Worm (Caenorhabditis elegans) whole organism, L2 larva: Measurements from ENCODE around the gene far-5.
A peak's percentile ranks its signal among the peaks of the same experiment; 100 is the strongest.

Experiments used
- C34F6.9 ChIP-seq: fragments of 150-350 bp; optimal IDR thresholded peaks from 2 replicates; lab custom pipeline; 2014; ENCODE audit warnings: missing biosample characterization, missing genetic modification characterization
- F13H6.1 ChIP-seq: sonication (generic microtip); optimal IDR thresholded peaks from 2 replicates; lab custom pipeline; 2016; ENCODE audit warnings: missing genetic modification characterization, missing compliant biosample characterization
- R02D3.7 ChIP-seq: fragments of 150-350 bp; optimal IDR thresholded peaks from 2 replicates; lab custom pipeline; 2014; ENCODE audit warnings: missing biosample characterization, missing genetic modification characterization
- Y55F3AM.14 ChIP-seq: fragments of 200-800 bp; sonication (Bioruptor generic); optimal IDR thresholded peaks from 2 replicates; lab custom pipeline; 2018; ENCODE audit warnings: mild to moderate bottlenecking, missing genetic modification characterization, missing compliant biosample characterization
- alr-1 ChIP-seq: fragments of 150-350 bp; optimal IDR thresholded peaks from 2 replicates; lab custom pipeline; 2014; ENCODE audit warnings: missing biosample characterization, missing genetic modification characterization
- aly-2 ChIP-seq: fragments of 150-350 bp; optimal IDR thresholded peaks from 2 replicates; lab custom pipeline; 2014; ENCODE audit warnings: missing biosample characterization, missing genetic modification characterization
- ama-1 ChIP-seq: fragments of 150-350 bp; optimal IDR thresholded peaks from 2 replicates; lab custom pipeline; 2018; ENCODE audit warnings: inconsistent platforms
- ceh-16 ChIP-seq: fragments of 150-350 bp; optimal IDR thresholded peaks from 2 replicates; lab custom pipeline; 2014; ENCODE audit warnings: missing biosample characterization, missing genetic modification characterization
- ceh-82 ChIP-seq: fragments of 150-350 bp; optimal IDR thresholded peaks from 2 replicates; lab custom pipeline; 2014; ENCODE audit warnings: missing biosample characterization, missing genetic modification characterization
- crh-2 ChIP-seq: sonication (generic microtip); optimal IDR thresholded peaks from 2 replicates; lab custom pipeline; 2017; ENCODE audit warnings: missing biosample characterization, missing genetic modification characterization
- dmd-4 ChIP-seq: sonication (generic microtip); optimal IDR thresholded peaks from 2 replicates; lab custom pipeline; 2017; ENCODE audit warnings: missing biosample characterization, missing genetic modification characterization
- egl-27 ChIP-seq: sonication (generic microtip); optimal IDR thresholded peaks from 3 replicates; lab custom pipeline; 2017; ENCODE audit warnings: missing biosample characterization, missing genetic modification reagents, missing genetic modification characterization
- elt-1 ChIP-seq: fragments of 150-350 bp; optimal IDR thresholded peaks from 2 replicates; lab custom pipeline; 2014; ENCODE audit warnings: missing biosample characterization, missing genetic modification characterization
- elt-3 ChIP-seq: sonication (generic microtip); optimal IDR thresholded peaks from 2 replicates; lab custom pipeline; 2017; ENCODE audit warnings: missing biosample characterization, missing genetic modification characterization
- fos-1 ChIP-seq: fragments of 150-350 bp; optimal IDR thresholded peaks from 2 replicates; lab custom pipeline; 2014; ENCODE audit warnings: missing biosample characterization, missing genetic modification characterization
- gmeb-1 ChIP-seq: fragments of 150-350 bp; optimal IDR thresholded peaks from 2 replicates; lab custom pipeline; 2014; ENCODE audit warnings: missing biosample characterization, missing genetic modification characterization
- lin-11 ChIP-seq: fragments of 150-350 bp; sonication (generic microtip); optimal IDR thresholded peaks from 2 replicates; lab custom pipeline; 2014; ENCODE audit warnings: missing biosample characterization, missing genetic modification characterization, inconsistent platforms, mixed read lengths
- lin-13 ChIP-seq: fragments of 150-350 bp; optimal IDR thresholded peaks from 2 replicates; lab custom pipeline; 2014; ENCODE audit warnings: missing biosample characterization, missing genetic modification reagents, missing genetic modification characterization
- lin-39 ChIP-seq: fragments of 150-350 bp; optimal IDR thresholded peaks from 2 replicates; lab custom pipeline; 2014; ENCODE audit warnings: missing biosample characterization, missing genetic modification reagents, missing genetic modification characterization
- mab-5 ChIP-seq: fragments of 150-350 bp; optimal IDR thresholded peaks from 2 replicates; lab custom pipeline; 2014; ENCODE audit warnings: missing biosample characterization, missing genetic modification characterization
- mbf-1 ChIP-seq: sonication (generic microtip); optimal IDR thresholded peaks from 2 replicates; lab custom pipeline; 2017; ENCODE audit warnings: missing biosample characterization, missing genetic modification characterization
- mdl-1 ChIP-seq, 2 experiments: fragments of 150-350 bp in 1 of 2; sonication (generic microtip) in 1 of 2; optimal IDR thresholded peaks; 2 replicates each; lab custom pipeline; 2017; ENCODE audit warnings: missing biosample characterization in 2 of 2, missing genetic modification characterization in 2 of 2
- nhr-10 ChIP-seq: sonication (generic microtip); optimal IDR thresholded peaks from 2 replicates; lab custom pipeline; 2017; ENCODE audit warnings: missing biosample characterization, missing genetic modification characterization
- nhr-21 ChIP-seq: fragments of 150-350 bp; optimal IDR thresholded peaks from 2 replicates; lab custom pipeline; 2014; ENCODE audit warnings: missing biosample characterization, missing genetic modification characterization
- nhr-23 ChIP-seq: fragments of 150-350 bp; optimal IDR thresholded peaks from 2 replicates; lab custom pipeline; 2014; ENCODE audit warnings: missing biosample characterization, missing genetic modification reagents, missing genetic modification characterization
- nhr-237 ChIP-seq: fragments of 150-350 bp; optimal IDR thresholded peaks from 2 replicates; lab custom pipeline; 2014; ENCODE audit warnings: missing biosample characterization, missing genetic modification characterization
- nhr-25 ChIP-seq: fragments of 150-350 bp; sonication (generic microtip); optimal IDR thresholded peaks from 3 replicates; lab custom pipeline; 2014; ENCODE audit warnings: missing biosample characterization, missing genetic modification characterization
- nhr-6 ChIP-seq: fragments of 150-350 bp; optimal IDR thresholded peaks from 2 replicates; lab custom pipeline; 2014; ENCODE audit warnings: missing biosample characterization, missing genetic modification characterization
- nhr-77 ChIP-seq: fragments of 150-350 bp; optimal IDR thresholded peaks from 2 replicates; lab custom pipeline; 2014; ENCODE audit warnings: missing biosample characterization, missing genetic modification characterization
- sem-4 ChIP-seq: fragments of 150-350 bp; optimal IDR thresholded peaks from 2 replicates; lab custom pipeline; 2014; ENCODE audit warnings: missing biosample characterization, missing genetic modification reagents, missing genetic modification characterization
- skn-1 ChIP-seq: sonication (generic microtip); optimal IDR thresholded peaks from 2 replicates; lab custom pipeline; 2017; ENCODE audit warnings: missing biosample characterization, missing genetic modification characterization
- sma-3 ChIP-seq: sonication (generic microtip); optimal IDR thresholded peaks from 2 replicates; lab custom pipeline; 2016; ENCODE audit warnings: missing genetic modification reagents, missing genetic modification characterization, missing compliant biosample characterization
- sma-9 ChIP-seq, 2 experiments: fragments of 150-350 bp in 1 of 2; sonication (generic microtip) in 1 of 2; optimal IDR thresholded peaks; 2 replicates each; lab custom pipeline; 2014 to 2016; ENCODE audit warnings: missing genetic modification characterization in 2 of 2, mild to moderate bottlenecking in 1 of 2, missing biosample characterization in 1 of 2, missing compliant biosample characterization in 1 of 2, missing genetic modification reagents in 1 of 2, moderate library complexity in 1 of 2
- snpc-4 ChIP-seq: fragments of 150-350 bp; optimal IDR thresholded peaks from 2 replicates; lab custom pipeline; 2014; ENCODE audit warnings: missing biosample characterization, missing genetic modification characterization
- unc-39 ChIP-seq: fragments of 150-350 bp; optimal IDR thresholded peaks from 2 replicates; lab custom pipeline; 2014; ENCODE audit warnings: missing biosample characterization, missing genetic modification characterization
- unc-62 ChIP-seq: fragments of 150-350 bp; optimal IDR thresholded peaks from 2 replicates; lab custom pipeline; 2014; ENCODE audit warnings: missing biosample characterization, missing genetic modification reagents, missing genetic modification characterization
- zag-1 ChIP-seq: fragments of 150-350 bp; optimal IDR thresholded peaks from 2 replicates; lab custom pipeline; 2014; ENCODE audit warnings: missing biosample characterization, missing genetic modification characterization
- ztf-4 ChIP-seq: fragments of 150-350 bp; optimal IDR thresholded peaks from 2 replicates; lab custom pipeline; 2014; ENCODE audit warnings: missing biosample characterization, missing genetic modification characterization

far-5 gene

ce11 chrV:13011904-13012303 is 16.5 kb downstream of the far-5 start:
- TF ChIP-seq alr-1 (no peak), unc-39 (no peak), ztf-4 (tag; lab: Kevin White, UChicago) (no peak), snpc-4 (tag; lab: Kevin White, UChicago) (no peak), mab-5 (tag; lab: Kevin White, UChicago) (no peak), mbf-1 (tag; lab: Kevin White, UChicago) (no peak), lin-11 (no peak), nhr-23 (no peak), unc-62 (no peak), lin-13 (GFP tag; lab: Kevin White, UChicago) (no peak), elt-3 (tag; lab: Kevin White, UChicago) (no peak), nhr-10 (no peak), sma-9 (GFP tag; optimal IDR thresholded peaks at IDR 0.05; lab: Kevin White, UChicago) (peak; percentile 78), sma-9 (tag; optimal IDR thresholded peaks at IDR 0.05; lab: Kevin White, UChicago) (no peak), Y55F3AM.14 (no peak), crh-2 (tag; lab: Kevin White, UChicago) (peak; percentile 92), elt-1 (tag; lab: Kevin White, UChicago) (no peak), nhr-237 (tag; lab: Kevin White, UChicago) (no peak), zag-1 (tag; lab: Kevin White, UChicago) (no peak), skn-1 (tag; lab: Kevin White, UChicago) (no peak), egl-27 (tag; lab: Kevin White, UChicago) (no peak), dmd-4 (tag; lab: Kevin White, UChicago) (no peak), nhr-25 (tag; lab: Kevin White, UChicago) (no peak), aly-2 (tag; lab: Kevin White, UChicago) (no peak), C34F6.9 (no peak), gmeb-1 (tag; lab: Kevin White, UChicago) (peak; percentile 22), sem-4 (no peak), R02D3.7 (tag; lab: Kevin White, UChicago) (no peak), ceh-16 (tag; lab: Kevin White, UChicago) (no peak), ceh-82 (no peak), lin-39 (tag; lab: Kevin White, UChicago) (no peak), F13H6.1 (peak; percentile 42), fos-1 (tag; lab: Kevin White, UChicago) (peak; percentile 28)

- TF ChIP-seq gmeb-1 (tag; lab: Kevin White, UChicago) = no peak
- TF ChIP-seq, all 48 proteins: peak for 0
Observed at ce11 chrV:13013158-13013557, 17.8 kb downstream of the far-5 start, which contains the start of gene try-10. try-10 (minus strand) TSS chrV:13013258.

ce11 chrV:13013844-13014243 is 18.5 kb downstream of the far-5 start, which contains the start of gene F15B9.6:
F15B9.6 (plus strand) TSS chrV:13014144.
- TF ChIP-seq mab-5 (tag; lab: Kevin White, UChicago) = no peak
- TF ChIP-seq nhr-77 (tag; lab: Kevin White, UChicago) = no peak
- TF ChIP-seq sma-3 (GFP tag; lab: Kevin White, UChicago) = no peak
- TF ChIP-seq nhr-25 (tag; lab: Kevin White, UChicago) = no peak

- TF ChIP-seq nhr-6 (tag; lab: Kevin White, UChicago) (no peak), ztf-4 (tag; lab: Kevin White, UChicago) (no peak), nhr-21 (tag; lab: Kevin White, UChicago) (no peak), zag-1 (tag; lab: Kevin White, UChicago) (no peak), nhr-237 (tag; lab: Kevin White, UChicago) (no peak), mdl-1 (tag; optimal IDR thresholded peaks at IDR 0.05; lab: Kevin White, UChicago) (no peak), ceh-82 (no peak), lin-13 (GFP tag; lab: Kevin White, UChicago) (no peak), nhr-23 (no peak), sem-4 (no peak), elt-1 (tag; lab: Kevin White, UChicago) (no peak), elt-3 (tag; lab: Kevin White, UChicago) (no peak), ama-1 (no peak), sma-3 (GFP tag; lab: Kevin White, UChicago) (no peak), snpc-4 (tag; lab: Kevin White, UChicago) (no peak), fos-1 (tag; lab: Kevin White, UChicago) (no peak), F13H6.1 (no peak), alr-1 (no peak), gmeb-1 (tag; lab: Kevin White, UChicago) (no peak), mbf-1 (tag; lab: Kevin White, UChicago) (no peak)
Observed at ce11 chrV:13018233-13018632, 22.9 kb downstream of the far-5 start.
